Fruit fly (Drosophila melanogaster) whole organism, embryonic: ENCODE data around the gene Cap-H2.

Experiments used
- Atf-2 ChIP-seq: fragments of 200-800 bp; sonication (Bioruptor generic); optimal IDR thresholded peaks from 2 replicates; lab custom pipeline; 2016; ENCODE audit warnings: missing biosample characterization, missing genetic modification characterization
- CG10462 ChIP-seq: fragments of 200-800 bp; sonication (Bioruptor generic); optimal IDR thresholded peaks from 2 replicates; lab custom pipeline; 2016; ENCODE audit warnings: missing biosample characterization, missing genetic modification characterization
- CG13624 ChIP-seq: fragments of 200-800 bp; sonication (Bioruptor generic); optimal IDR thresholded peaks from 2 replicates; lab custom pipeline; 2016; ENCODE audit warnings: missing biosample characterization, missing genetic modification characterization
- CG14441 ChIP-seq: fragments of 200-800 bp; sonication (Bioruptor generic); IDR thresholded peaks from 2 replicates; pipeline ENCODE4 v1.3.6; 2022; ENCODE audit warnings: missing biosample characterization, missing genetic modification characterization
- CG14667 ChIP-seq: fragments of 200-800 bp; sonication (Bioruptor generic); IDR thresholded peaks from 2 replicates; pipeline ENCODE4 v1.3.6; 2022; ENCODE audit warnings: missing biosample characterization, missing genetic modification characterization
- CG14710 ChIP-seq: fragments of 200-800 bp; sonication (Bioruptor generic); optimal IDR thresholded peaks from 3 replicates; lab custom pipeline; 2019; ENCODE audit warnings: missing biosample characterization, mild to moderate bottlenecking, missing genetic modification characterization, moderate library complexity
- CG16815 ChIP-seq: fragments of 200-800 bp; sonication (Bioruptor generic); optimal IDR thresholded peaks from 3 replicates; lab custom pipeline; 2017; ENCODE audit warnings: missing biosample characterization, mild to moderate bottlenecking, missing genetic modification characterization
- CG18011 ChIP-seq: fragments of 200-800 bp; sonication (Bioruptor generic); optimal IDR thresholded peaks from 2 replicates; lab custom pipeline; 2017; ENCODE audit warnings: missing biosample characterization, missing genetic modification characterization, mild to moderate bottlenecking, moderate library complexity, missing genotype
- CG2202 ChIP-seq: fragments of 200-800 bp; sonication (Bioruptor generic); optimal IDR thresholded peaks from 2 replicates; lab custom pipeline; 2018; ENCODE audit warnings: missing biosample characterization, mild to moderate bottlenecking, missing genetic modification characterization
- CG32772 ChIP-seq: fragments of 200-800 bp; sonication (Bioruptor generic); IDR thresholded peaks from 2 replicates; pipeline ENCODE4 v1.3.6; 2022; ENCODE audit warnings: missing biosample characterization, missing genetic modification characterization
- CG3281 ChIP-seq: fragments of 200-800 bp; sonication (Bioruptor generic); optimal IDR thresholded peaks from 3 replicates; lab custom pipeline; 2017; ENCODE audit warnings: missing biosample characterization, mild to moderate bottlenecking, missing genetic modification characterization
- CG33557 ChIP-seq: fragments of 200-800 bp; sonication (Bioruptor generic); optimal IDR thresholded peaks from 2 replicates; lab custom pipeline; 2019; ENCODE audit warnings: missing biosample characterization, mild to moderate bottlenecking, missing genetic modification characterization, moderate library complexity
- CG3995 ChIP-seq: fragments of 200-800 bp; sonication (Bioruptor generic); optimal IDR thresholded peaks from 3 replicates; lab custom pipeline; 2016; ENCODE audit warnings: missing biosample characterization, missing genetic modification characterization
- CG4328 ChIP-seq: fragments of 200-800 bp; sonication (Bioruptor generic); optimal IDR thresholded peaks from 3 replicates; lab custom pipeline; 2017; ENCODE audit warnings: missing biosample characterization, missing genetic modification reagents, missing genetic modification characterization
- CG7271 ChIP-seq: fragments of 200-800 bp; sonication (Bioruptor generic); optimal IDR thresholded peaks from 2 replicates; lab custom pipeline; 2018; ENCODE audit warnings: missing biosample characterization, mild to moderate bottlenecking, missing genetic modification characterization, moderate library complexity
- CG7987 ChIP-seq: fragments of 200-800 bp; sonication (Bioruptor generic); optimal IDR thresholded peaks from 2 replicates; lab custom pipeline; 2018; ENCODE audit warnings: missing biosample characterization, mild to moderate bottlenecking, missing genetic modification characterization, moderate library complexity
- CG9932 ChIP-seq: fragments of 200-800 bp; sonication (Bioruptor generic); IDR thresholded peaks from 2 replicates; pipeline ENCODE4 v1.3.6; 2022; ENCODE audit warnings: missing biosample characterization, missing genetic modification characterization
- Eip74EF ChIP-seq, 2 experiments: fragments of 200-800 bp in 1 of 2; fragments of >200 bp in 1 of 2; sonication (Bioruptor generic) in 1 of 2; optimal IDR thresholded peaks; 2 replicates each; lab custom pipeline; 2017 to 2019; ENCODE audit warnings: missing biosample characterization in 2 of 2, missing genetic modification characterization in 2 of 2, mild to moderate bottlenecking in 1 of 2, moderate library complexity in 1 of 2
- Gsc ChIP-seq: fragments of 200-800 bp; sonication (Bioruptor generic); IDR thresholded peaks from 2 replicates; pipeline ENCODE4 v1.3.6; 2022; ENCODE audit warnings: missing biosample characterization, missing genetic modification characterization
- Gug ChIP-seq: fragments of 200-800 bp; sonication (Bioruptor generic); IDR thresholded peaks from 4 replicates; pipeline ENCODE4 v1.3.6; 2022; ENCODE audit warnings: missing biosample characterization, missing genetic modification characterization
- HLH3B ChIP-seq: fragments of 200-800 bp; sonication (Bioruptor generic); IDR thresholded peaks from 2 replicates; pipeline ENCODE4 v1.3.6; 2022; ENCODE audit warnings: missing biosample characterization, missing genetic modification characterization
- Hand ChIP-seq: fragments of 200-800 bp; sonication (Bioruptor generic); optimal IDR thresholded peaks from 2 replicates; lab custom pipeline; 2017; ENCODE audit warnings: mild to moderate bottlenecking, missing biosample characterization, missing genetic modification reagents, missing genetic modification characterization
- Hmx ChIP-seq: fragments of 200-800 bp; sonication (Bioruptor generic); optimal IDR thresholded peaks from 2 replicates; lab custom pipeline; 2016; ENCODE audit warnings: missing biosample characterization, missing genetic modification characterization
- Lpt ChIP-seq: fragments of >200 bp; optimal IDR thresholded peaks from 2 replicates; lab custom pipeline; 2018; ENCODE audit warnings: missing biosample characterization, missing genetic modification characterization
- MTF-1 ChIP-seq: fragments of 200-800 bp; sonication (Bioruptor generic); optimal IDR thresholded peaks from 2 replicates; lab custom pipeline; 2018; ENCODE audit warnings: missing biosample characterization, mild to moderate bottlenecking, missing genetic modification characterization, borderline replicate concordance
- NK7.1 ChIP-seq: fragments of 200-800 bp; sonication (Bioruptor generic); optimal IDR thresholded peaks from 3 replicates; lab custom pipeline; 2016; ENCODE audit warnings: missing biosample characterization, missing genetic modification characterization
- NfI ChIP-seq: fragments of 200-800 bp; sonication (Bioruptor generic); optimal IDR thresholded peaks from 3 replicates; lab custom pipeline; 2018; ENCODE audit warnings: missing biosample characterization, mild to moderate bottlenecking, missing genetic modification characterization, moderate library complexity
- Opbp ChIP-seq: fragments of 200-800 bp; sonication (Bioruptor generic); IDR thresholded peaks from 3 replicates; pipeline ENCODE4 v1.3.6; 2022; ENCODE audit warnings: missing biosample characterization, missing genetic modification characterization; ENCODE audit not compliant: partially characterized antibody
- Pdp1 ChIP-seq, 2 experiments: fragments of 200-800 bp; sonication (Bioruptor generic); optimal IDR thresholded peaks; 3 replicates each; lab custom pipeline; 2016; ENCODE audit warnings: missing biosample characterization in 2 of 2, missing genetic modification characterization in 2 of 2, mild to moderate bottlenecking in 1 of 2, moderate library complexity in 1 of 2
- Ptx1 ChIP-seq: fragments of 200-800 bp; sonication (Bioruptor generic); IDR thresholded peaks from 2 replicates; pipeline ENCODE4 v1.3.6; 2022; ENCODE audit warnings: missing biosample characterization, missing genetic modification characterization
- Sin3A ChIP-seq: fragments of >200 bp; optimal IDR thresholded peaks from 2 replicates; lab custom pipeline; 2018
- Usf ChIP-seq: fragments of 200-800 bp; sonication (Bioruptor generic); optimal IDR thresholded peaks from 2 replicates; lab custom pipeline; 2017; ENCODE audit warnings: missing genotype, missing biosample characterization, missing genetic modification characterization
- Xbp1 ChIP-seq: fragments of 200-800 bp; sonication (Bioruptor generic); optimal IDR thresholded peaks from 3 replicates; lab custom pipeline; 2016; ENCODE audit warnings: missing biosample characterization, mild to moderate bottlenecking, missing genetic modification characterization
- bcd ChIP-seq: fragments of 200-800 bp; sonication (Bioruptor generic); optimal IDR thresholded peaks from 2 replicates; lab custom pipeline; 2017; ENCODE audit warnings: missing biosample characterization, mild to moderate bottlenecking, missing genetic modification characterization
- dan ChIP-seq: fragments of 200-800 bp; sonication (Bioruptor generic); IDR thresholded peaks from 2 replicates; pipeline ENCODE4 v1.3.6; 2022; ENCODE audit warnings: missing biosample characterization, missing genetic modification characterization
- en ChIP-seq: fragments of 200-800 bp; sonication (Bioruptor generic); optimal IDR thresholded peaks from 2 replicates; lab custom pipeline; 2016; ENCODE audit warnings: missing biosample characterization, missing genetic modification characterization
- ewg ChIP-seq: fragments of 200-800 bp; sonication (Bioruptor generic); optimal IDR thresholded peaks from 3 replicates; lab custom pipeline; 2017; ENCODE audit warnings: mild to moderate bottlenecking, missing biosample characterization, missing genetic modification reagents, missing genetic modification characterization
- eyg ChIP-seq: fragments of 200-800 bp; sonication (Bioruptor generic); optimal IDR thresholded peaks from 3 replicates; lab custom pipeline; 2016; ENCODE audit warnings: missing biosample characterization, missing genetic modification characterization
- fd96Cb ChIP-seq: fragments of 200-800 bp; sonication (Bioruptor generic); optimal IDR thresholded peaks from 2 replicates; lab custom pipeline; 2018; ENCODE audit warnings: missing biosample characterization, mild to moderate bottlenecking, missing genetic modification characterization, moderate library complexity
- ftz-f1 ChIP-seq: fragments of 200-800 bp; sonication (Bioruptor generic); optimal IDR thresholded peaks from 2 replicates; lab custom pipeline; 2016; ENCODE audit warnings: missing biosample characterization, missing genetic modification characterization
- gsb-n ChIP-seq: fragments of 200-800 bp; sonication (Bioruptor generic); optimal IDR thresholded peaks from 3 replicates; lab custom pipeline; 2018; ENCODE audit warnings: missing biosample characterization, mild to moderate bottlenecking, missing genetic modification characterization
- h ChIP-seq: fragments of >200 bp; optimal IDR thresholded peaks from 2 replicates; lab custom pipeline; 2017
- ham ChIP-seq: fragments of 200-800 bp; sonication (Bioruptor generic); IDR thresholded peaks from 2 replicates; pipeline ENCODE4 v1.3.6; 2022; ENCODE audit warnings: missing biosample characterization, missing genetic modification characterization
- jumu ChIP-seq: fragments of 200-800 bp; sonication (Bioruptor generic); optimal IDR thresholded peaks from 3 replicates; lab custom pipeline; 2016; ENCODE audit warnings: missing biosample characterization, missing genetic modification characterization
- kni ChIP-seq: fragments of 200-800 bp; sonication (Bioruptor generic); optimal IDR thresholded peaks from 3 replicates; lab custom pipeline; 2017; ENCODE audit warnings: mild to moderate bottlenecking, missing biosample characterization, missing genetic modification reagents, missing genetic modification characterization
- lmd ChIP-seq: fragments of 200-800 bp; sonication (Bioruptor generic); IDR thresholded peaks from 2 replicates; pipeline ENCODE4 v1.3.6; 2022; ENCODE audit warnings: missing biosample characterization, missing genetic modification characterization
- nmo ChIP-seq: fragments of 200-800 bp; sonication (Bioruptor generic); optimal IDR thresholded peaks from 2 replicates; lab custom pipeline; 2018; ENCODE audit warnings: missing biosample characterization, mild to moderate bottlenecking, missing genetic modification characterization, moderate library complexity
- psq ChIP-seq: fragments of 200-800 bp; sonication (Bioruptor generic); optimal IDR thresholded peaks from 2 replicates; lab custom pipeline; 2017; ENCODE audit warnings: missing biosample characterization, missing genetic modification characterization
- so ChIP-seq: fragments of 200-800 bp; sonication (Bioruptor generic); IDR thresholded peaks from 3 replicates; pipeline ENCODE4 v1.3.6; 2022; ENCODE audit warnings: missing biosample characterization, missing genetic modification characterization
- sob ChIP-seq: fragments of 200-800 bp; sonication (Bioruptor generic); IDR thresholded peaks from 2 replicates; pipeline ENCODE4 v1.3.6; 2022; ENCODE audit warnings: missing biosample characterization, missing genetic modification characterization
- tx ChIP-seq: fragments of 200-800 bp; sonication (Bioruptor generic); optimal IDR thresholded peaks from 2 replicates; lab custom pipeline; 2016; ENCODE audit warnings: missing biosample characterization, missing genetic modification characterization

Cap-H2 gene

dm6 chr3R:10784058-10784499, 23.0 kb downstream of the Cap-H2 start, which contains the start of the genes mRpL37 and Rbp1 (continued):
- TF ChIP-seq en (GFP tag; lab: Kevin White, UChicago) (no peak), nmo (peak; percentile 92), psq (peak; percentile 41), CG3281 (GFP tag; lab: Kevin White, UChicago) (peak; percentile 57), CG4328 (peak; percentile 72), so (GFP tag; lab: Robert Waterston, UW) (no peak), lmd (GFP tag; lab: Robert Waterston, UW) (peak; percentile 70), ewg (peak; percentile 18), CG32772 (GFP tag; lab: Robert Waterston, UW) (peak; percentile 64; the same call in 1 of the 2 replicates), NfI (GFP tag; lab: Kevin White, UChicago) (peak; percentile 71), CG7271 (tag; lab: Kevin White, UChicago) (no peak), kni (GFP tag; lab: Kevin White, UChicago) (no peak), CG14441 (GFP tag; lab: Robert Waterston, UW) (peak; percentile 56; the same call in 1 of the 2 replicates), Atf-2 (GFP tag; lab: Kevin White, UChicago) (peak; percentile 48), dan (peak; percentile 43; the same call in 1 of the 2 replicates), Gsc (GFP tag; lab: Robert Waterston, UW) (peak; percentile 50; the same call in 1 of the 2 replicates), ham (GFP tag; lab: Robert Waterston, UW) (no peak), CG14710 (peak; percentile 93), HLH3B (GFP tag; lab: Robert Waterston, UW) (peak; percentile 71; the same call in 1 of the 2 replicates), bcd (peak; percentile 81), CG9932 (GFP tag; lab: Robert Waterston, UW) (peak; percentile 91), eyg (GFP tag; lab: Kevin White, UChicago) (no peak), CG16815 (GFP tag; lab: Kevin White, UChicago) (peak; percentile 79), Gug (peak; percentile 73; the same call in 3 of the 4 replicates), sob (GFP tag; lab: Robert Waterston, UW) (peak; percentile 91), Opbp (GFP tag; lab: Robert Waterston, UW) (peak; percentile 68), Eip74EF (GFP tag; optimal IDR thresholded peaks at IDR 0.05; lab: Kevin White, UChicago) (no peak), CG3995 (GFP tag; lab: Kevin White, UChicago) (peak; percentile 98), jumu (peak; percentile 50), Usf (GFP tag; lab: Kevin White, UChicago) (peak; percentile 51), Lpt (no peak), CG18011 (peak; percentile 55), CG10462 (GFP tag; lab: Kevin White, UChicago) (peak; percentile 15), CG2202 (tag; lab: Kevin White, UChicago) (peak; percentile 23), Pdp1 (GFP tag; optimal IDR thresholded peaks at IDR 0.05; lab: Kevin White, UChicago) (peak; percentile 82 to 89), CG13624 (GFP tag; lab: Kevin White, UChicago) (peak; percentile 33), Ptx1 (GFP tag; lab: Robert Waterston, UW) (peak; percentile 91), h (lab: Kevin White, UChicago) (no peak), tx (no peak), Hand (no peak), fd96Cb (tag; lab: Kevin White, UChicago) (peak; percentile 59), ftz-f1 (GFP tag; lab: Kevin White, UChicago) (no peak), CG33557 (peak; percentile 80), gsb-n (no peak), MTF-1 (GFP tag; lab: Kevin White, UChicago) (no peak), CG14667 (GFP tag; lab: Robert Waterston, UW) (peak; percentile 48), CG7987 (GFP tag; lab: Kevin White, UChicago) (no peak), Xbp1 (peak; percentile 86), Hmx (GFP tag; lab: Kevin White, UChicago) (no peak), Sin3A (lab: Kevin White, UChicago) (peak; percentile 87), NK7.1 (GFP tag; lab: Kevin White, UChicago) (no peak)
